Worm (Caenorhabditis elegans) whole organism, late embryonic: ENCODE results near the gene H12D21.6.
A peak's percentile ranks its signal among the peaks of the same experiment; 100 is the strongest.

Experiments used
- C08G9.2 ChIP-seq: sonication (generic microtip); optimal IDR thresholded peaks from 2 replicates; lab custom pipeline; 2016; ENCODE audit warnings: mild to moderate bottlenecking, missing genetic modification characterization, moderate library complexity, missing compliant biosample characterization
- F13H6.1 ChIP-seq: sonication (generic microtip); optimal IDR thresholded peaks from 2 replicates; lab custom pipeline; 2016; ENCODE audit warnings: missing genetic modification characterization, missing compliant biosample characterization
- K02D7.2 ChIP-seq: sonication (generic microtip); optimal IDR thresholded peaks from 2 replicates; lab custom pipeline; 2017; ENCODE audit warnings: mild to moderate bottlenecking, missing genetic modification characterization, missing compliant biosample characterization
- T23F11.4 ChIP-seq: fragments of 200-800 bp; sonication (Bioruptor generic); optimal IDR thresholded peaks from 2 replicates; lab custom pipeline; 2018; ENCODE audit warnings: mild to moderate bottlenecking, missing genetic modification characterization, missing compliant biosample characterization
- ama-1 ChIP-seq: fragments of 150-350 bp; optimal IDR thresholded peaks from 2 replicates; lab custom pipeline; 2014
- ceh-18 ChIP-seq: sonication (generic microtip); optimal IDR thresholded peaks from 2 replicates; lab custom pipeline; 2016; ENCODE audit warnings: missing genetic modification characterization, missing compliant biosample characterization
- ceh-19 ChIP-seq: fragments of 200-800 bp; sonication (Bioruptor generic); optimal IDR thresholded peaks from 2 replicates; lab custom pipeline; 2018; ENCODE audit warnings: mild to moderate bottlenecking, missing genetic modification characterization, missing compliant biosample characterization
- ceh-2 ChIP-seq: sonication (generic microtip); optimal IDR thresholded peaks from 2 replicates; lab custom pipeline; 2016; ENCODE audit warnings: missing genotype, missing genetic modification characterization, missing compliant biosample characterization
- ceh-22 ChIP-seq: sonication (generic microtip); optimal IDR thresholded peaks from 2 replicates; lab custom pipeline; 2017; ENCODE audit warnings: missing biosample characterization, missing genetic modification characterization
- ceh-24 ChIP-seq: sonication (generic microtip); optimal IDR thresholded peaks from 2 replicates; lab custom pipeline; 2016; ENCODE audit warnings: mild to moderate bottlenecking, missing genetic modification characterization, missing compliant biosample characterization
- ceh-30 ChIP-seq: fragments of 150-350 bp; optimal IDR thresholded peaks from 2 replicates; lab custom pipeline; 2014; ENCODE audit warnings: missing biosample characterization, missing genetic modification characterization
- ceh-31 ChIP-seq: sonication (generic microtip); optimal IDR thresholded peaks from 2 replicates; lab custom pipeline; 2016; ENCODE audit warnings: missing genetic modification characterization, missing compliant biosample characterization
- ceh-6 ChIP-seq: fragments of 200-800 bp; sonication (Bioruptor generic); optimal IDR thresholded peaks from 2 replicates; lab custom pipeline; 2018; ENCODE audit warnings: mild to moderate bottlenecking, missing genetic modification characterization, missing compliant biosample characterization
- ceh-9 ChIP-seq: sonication (generic microtip); optimal IDR thresholded peaks from 2 replicates; lab custom pipeline; 2016; ENCODE audit warnings: mild to moderate bottlenecking, missing genetic modification characterization, inconsistent platforms, missing compliant biosample characterization
- dmd-4 ChIP-seq: sonication (generic microtip); optimal IDR thresholded peaks from 2 replicates; lab custom pipeline; 2016; ENCODE audit warnings: borderline replicate concordance, missing genetic modification characterization, missing compliant biosample characterization
- dve-1 ChIP-seq: sonication (generic microtip); optimal IDR thresholded peaks from 2 replicates; lab custom pipeline; 2017; ENCODE audit warnings: antibody characterized with exemption, mild to moderate bottlenecking, missing genetic modification characterization, missing compliant biosample characterization
- elt-2 ChIP-seq: sonication (generic microtip); optimal IDR thresholded peaks from 2 replicates; lab custom pipeline; 2016; ENCODE audit warnings: missing genetic modification reagents, missing genetic modification characterization, missing compliant biosample characterization
- elt-4 ChIP-seq: sonication (generic microtip); optimal IDR thresholded peaks from 2 replicates; lab custom pipeline; 2016; ENCODE audit warnings: missing genetic modification characterization, missing compliant biosample characterization
- ets-4 ChIP-seq: sonication (generic microtip); optimal IDR thresholded peaks from 2 replicates; lab custom pipeline; 2016; ENCODE audit warnings: missing genetic modification characterization, missing compliant biosample characterization
- fax-1 ChIP-seq: sonication (generic microtip); optimal IDR thresholded peaks from 2 replicates; lab custom pipeline; 2016; ENCODE audit warnings: missing genotype, missing genetic modification characterization, missing compliant biosample characterization
- fkh-6 ChIP-seq: sonication (generic microtip); optimal IDR thresholded peaks from 2 replicates; lab custom pipeline; 2016; ENCODE audit warnings: missing genetic modification characterization, missing compliant biosample characterization
- gmeb-2 ChIP-seq: sonication (generic microtip); optimal IDR thresholded peaks from 2 replicates; lab custom pipeline; 2016; ENCODE audit warnings: missing genetic modification characterization, inconsistent platforms, missing compliant biosample characterization
- hlh-13 ChIP-seq: fragments of 200-800 bp; sonication (Bioruptor generic); optimal IDR thresholded peaks from 2 replicates; lab custom pipeline; 2018; ENCODE audit warnings: mild to moderate bottlenecking, missing genetic modification characterization, missing compliant biosample characterization
- hlh-30 ChIP-seq: sonication (generic microtip); optimal IDR thresholded peaks from 2 replicates; lab custom pipeline; 2017; ENCODE audit warnings: antibody characterized with exemption, missing genetic modification characterization, missing compliant biosample characterization; ENCODE audit not compliant: insufficient read depth
- hlh-6 ChIP-seq: sonication (generic microtip); optimal IDR thresholded peaks from 2 replicates; lab custom pipeline; 2016; ENCODE audit warnings: missing genotype, missing genetic modification characterization, missing compliant biosample characterization
- hlh-8 ChIP-seq: sonication (generic microtip); optimal IDR thresholded peaks from 2 replicates; lab custom pipeline; 2016; ENCODE audit warnings: missing genotype, missing genetic modification characterization, missing compliant biosample characterization
- lim-6 ChIP-seq: sonication (generic microtip); optimal IDR thresholded peaks from 2 replicates; lab custom pipeline; 2016; ENCODE audit warnings: missing genetic modification characterization, missing compliant biosample characterization
- madf-2 ChIP-seq: sonication (generic microtip); optimal IDR thresholded peaks from 2 replicates; lab custom pipeline; 2017; ENCODE audit warnings: missing genetic modification characterization, missing compliant biosample characterization
- nfya-1 ChIP-seq: sonication (generic microtip); optimal IDR thresholded peaks from 2 replicates; lab custom pipeline; 2017; ENCODE audit warnings: missing genetic modification characterization, mild to moderate bottlenecking, missing compliant biosample characterization, antibody characterized with exemption, moderate library complexity
- nhr-11 ChIP-seq: fragments of 150-350 bp; optimal IDR thresholded peaks from 2 replicates; lab custom pipeline; 2014; ENCODE audit warnings: missing biosample characterization, missing genetic modification characterization
- nhr-232 ChIP-seq: sonication (generic microtip); optimal IDR thresholded peaks from 2 replicates; lab custom pipeline; 2016; ENCODE audit warnings: missing genetic modification characterization, missing compliant biosample characterization
- pag-3 ChIP-seq: sonication (generic microtip); optimal IDR thresholded peaks from 2 replicates; lab custom pipeline; 2016; ENCODE audit warnings: missing compliant biosample characterization, missing genetic modification characterization, borderline replicate concordance
- pat-9 ChIP-seq: fragments of 200-800 bp; sonication (Bioruptor generic); optimal IDR thresholded peaks from 2 replicates; lab custom pipeline; 2018; ENCODE audit warnings: mild to moderate bottlenecking, missing genetic modification characterization, moderate library complexity, missing compliant biosample characterization
- pax-1 ChIP-seq: fragments of 150-350 bp; optimal IDR thresholded peaks from 2 replicates; lab custom pipeline; 2014; ENCODE audit warnings: missing biosample characterization, missing genetic modification characterization
- pha-2 ChIP-seq: sonication (generic microtip); optimal IDR thresholded peaks from 2 replicates; lab custom pipeline; 2017; ENCODE audit warnings: mild to moderate bottlenecking, missing genetic modification characterization, missing compliant biosample characterization
- rnt-1 ChIP-seq: sonication (generic microtip); optimal IDR thresholded peaks from 2 replicates; lab custom pipeline; 2016; ENCODE audit warnings: missing genetic modification characterization, missing compliant biosample characterization
- sdc-2 ChIP-seq: sonication (generic microtip); optimal IDR thresholded peaks from 2 replicates; lab custom pipeline; 2016; ENCODE audit warnings: missing genotype, missing genetic modification characterization, missing compliant biosample characterization
- sox-4 ChIP-seq: sonication (generic microtip); optimal IDR thresholded peaks from 2 replicates; lab custom pipeline; 2017; ENCODE audit warnings: mild to moderate bottlenecking, missing genetic modification characterization, inconsistent platforms, missing compliant biosample characterization
- tbx-2 ChIP-seq: sonication (generic microtip); optimal IDR thresholded peaks from 2 replicates; lab custom pipeline; 2016; ENCODE audit warnings: missing genetic modification characterization, missing compliant biosample characterization
- tbx-7 ChIP-seq: sonication (generic microtip); optimal IDR thresholded peaks from 2 replicates; lab custom pipeline; 2016; ENCODE audit warnings: missing genotype, missing genetic modification characterization, missing compliant biosample characterization
- ttx-3 ChIP-seq: sonication (generic microtip); optimal IDR thresholded peaks from 2 replicates; lab custom pipeline; 2016; ENCODE audit warnings: missing genetic modification reagents, missing genetic modification characterization, missing compliant biosample characterization
- unc-3 ChIP-seq, 2 experiments: fragments of 200-800 bp in 1 of 2; sonication (Bioruptor generic) in 1 of 2; sonication (generic microtip) in 1 of 2; conservative IDR thresholded peaks in 1 of 2; optimal IDR thresholded peaks in 1 of 2; 2 replicates each; pipeline versions ENCODE4 v1.3.6 to Lab custom; 2016 to 2022; ENCODE audit warnings: missing compliant biosample characterization in 2 of 2, missing genetic modification characterization in 2 of 2, missing genetic modification reagents in 1 of 2
- unc-42 ChIP-seq: sonication (generic microtip); optimal IDR thresholded peaks from 2 replicates; lab custom pipeline; 2016; ENCODE audit warnings: missing genotype, missing genetic modification characterization, missing compliant biosample characterization
- ztf-16 ChIP-seq: sonication (generic microtip); optimal IDR thresholded peaks from 2 replicates; lab custom pipeline; 2017; ENCODE audit warnings: missing genetic modification characterization, missing compliant biosample characterization

H12D21.6 gene

ce11 chrV:14876257-14876656 is 21.4 kb downstream of the H12D21.6 start (continued):
- no peak for TF ChIP-seq tbx-2 (tag; lab: Kevin White, UChicago)
- no peak for TF ChIP-seq lim-6 (tag; lab: Kevin White, UChicago)
- TF ChIP-seq dmd-4 (tag; lab: Kevin White, UChicago): no peak
- no peak for TF ChIP-seq hlh-8 (tag; lab: Kevin White, UChicago)
- TF ChIP-seq pax-1 (tag; lab: Kevin White, UChicago): no peak
- TF ChIP-seq madf-2 (tag; lab: Kevin White, UChicago): peak; percentile 30
- no peak for TF ChIP-seq rnt-1 (tag; lab: Kevin White, UChicago)
- no peak for TF ChIP-seq C08G9.2 (tag; lab: Kevin White, UChicago)
- peak; percentile 42 for TF ChIP-seq nhr-232 (tag; lab: Kevin White, UChicago)
- peak; percentile 16 for TF ChIP-seq gmeb-2 (tag; lab: Kevin White, UChicago)
- no peak for TF ChIP-seq K02D7.2 (tag; lab: Kevin White, UChicago)
- TF ChIP-seq ama-1: no peak
- no peak for TF ChIP-seq tbx-7 (tag; lab: Kevin White, UChicago)
- TF ChIP-seq ceh-31 (tag; lab: Kevin White, UChicago): no peak
- no peak for TF ChIP-seq ceh-24 (tag; lab: Kevin White, UChicago)
- TF ChIP-seq ceh-22 (tag; lab: Kevin White, UChicago): no peak
- TF ChIP-seq ceh-2 (tag; lab: Kevin White, UChicago): no peak
- TF ChIP-seq ttx-3: no peak
- no peak for TF ChIP-seq unc-42 (tag; lab: Kevin White, UChicago)
- TF ChIP-seq F13H6.1 (tag; lab: Kevin White, UChicago): no peak
- no peak for TF ChIP-seq sox-4 (tag; lab: Kevin White, UChicago)
- no peak for TF ChIP-seq ceh-19 (GFP tag; lab: Kevin White, UChicago)
- peak; percentile 12 for TF ChIP-seq pat-9 (tag; lab: Kevin White, UChicago)
- TF ChIP-seq pha-2: no peak
- no peak for TF ChIP-seq hlh-30
- no peak for TF ChIP-seq elt-4 (tag; lab: Kevin White, UChicago)
- TF ChIP-seq sdc-2: no peak
- no peak for TF ChIP-seq pag-3 (tag; lab: Kevin White, UChicago)
- TF ChIP-seq hlh-6 (tag; lab: Kevin White, UChicago): no peak
- TF ChIP-seq T23F11.4 (GFP tag; lab: Kevin White, UChicago): no peak
- no peak for TF ChIP-seq dve-1
- peak; percentile 40 for TF ChIP-seq nfya-1 (tag; lab: Kevin White, UChicago)
- peak; percentile 64 for TF ChIP-seq unc-3 (GFP tag; conservative IDR thresholded peaks at IDR 0.05; lab: Robert Waterston, UW)
- TF ChIP-seq unc-3 (tag; optimal IDR thresholded peaks at IDR 0.05; lab: Kevin White, UChicago): no peak
- peak; percentile 22 for TF ChIP-seq hlh-13 (GFP tag; lab: Kevin White, UChicago)
- TF ChIP-seq ceh-6: peak; percentile 46
- TF ChIP-seq fax-1 (tag; lab: Kevin White, UChicago): no peak
- peak; percentile 17 for TF ChIP-seq elt-2
- no peak for TF ChIP-seq nhr-11 (tag; lab: Kevin White, UChicago)
- no peak for TF ChIP-seq ztf-16 (tag; lab: Kevin White, UChicago)
- TF ChIP-seq ceh-9 (tag; lab: Kevin White, UChicago): no peak
- peak; percentile 18 for TF ChIP-seq ceh-30 (tag; lab: Kevin White, UChicago)
- TF ChIP-seq ets-4 (tag; lab: Kevin White, UChicago): no peak
- TF ChIP-seq fkh-6: no peak
- TF ChIP-seq ceh-18 (tag; lab: Kevin White, UChicago): no peak
